Fruit fly (Drosophila melanogaster) whole organism, embryonic: ENCODE measurements around the gene CG7739.
A peak's percentile ranks its signal among the peaks of the same experiment; 100 is the strongest.

Experiments
- BEAF-32 ChIP-seq: fragments of 200-800 bp; sonication (Bioruptor generic); optimal IDR thresholded peaks from 3 replicates; lab custom pipeline; 2017; ENCODE audit warnings: missing biosample characterization, missing genetic modification characterization, mild to moderate bottlenecking, moderate library complexity, missing genetic modification reagents
- CG10565 ChIP-seq: fragments of 200-800 bp; sonication (Bioruptor generic); optimal IDR thresholded peaks from 3 replicates; lab custom pipeline; 2016; ENCODE audit warnings: missing biosample characterization, mild to moderate bottlenecking, missing genetic modification characterization
- CG10979 ChIP-seq: fragments of 200-800 bp; sonication (Bioruptor generic); optimal IDR thresholded peaks from 2 replicates; lab custom pipeline; 2018; ENCODE audit warnings: missing biosample characterization, mild to moderate bottlenecking, missing genetic modification characterization, moderate library complexity
- CG11695 ChIP-seq: fragments of 200-800 bp; sonication (Bioruptor generic); IDR thresholded peaks from 3 replicates; pipeline ENCODE4 v1.3.6; 2022; ENCODE audit warnings: missing biosample characterization, missing genetic modification characterization
- CG1233 ChIP-seq: fragments of 200-800 bp; sonication (Bioruptor generic); optimal IDR thresholded peaks from 4 replicates; lab custom pipeline; 2018; ENCODE audit warnings: missing biosample characterization, mild to moderate bottlenecking, missing genetic modification characterization
- CG15479 ChIP-seq: fragments of 200-800 bp; sonication (Bioruptor generic); optimal IDR thresholded peaks from 3 replicates; lab custom pipeline; 2019; ENCODE audit warnings: missing biosample characterization, mild to moderate bottlenecking, missing genetic modification characterization, moderate library complexity
- CG17361 ChIP-seq: fragments of 200-800 bp; sonication (Bioruptor generic); IDR thresholded peaks from 3 replicates; pipeline ENCODE4 v1.3.6; 2022; ENCODE audit warnings: missing biosample characterization, missing genetic modification characterization
- CG2129 ChIP-seq: fragments of 200-800 bp; sonication (Bioruptor generic); IDR thresholded peaks from 2 replicates; pipeline ENCODE4 v1.3.6; 2022; ENCODE audit warnings: missing biosample characterization, missing genetic modification characterization; ENCODE audit not compliant: partially characterized antibody
- CG31388 ChIP-seq: fragments of 200-800 bp; sonication (Bioruptor generic); optimal IDR thresholded peaks from 2 replicates; lab custom pipeline; 2016; ENCODE audit warnings: missing biosample characterization, missing genetic modification characterization
- CG32532 ChIP-seq: fragments of 200-800 bp; sonication (Bioruptor generic); IDR thresholded peaks from 2 replicates; pipeline ENCODE4 v1.3.6; 2022; ENCODE audit warnings: missing biosample characterization, missing genetic modification characterization
- CG33557 ChIP-seq: fragments of 200-800 bp; sonication (Bioruptor generic); optimal IDR thresholded peaks from 2 replicates; lab custom pipeline; 2019; ENCODE audit warnings: missing biosample characterization, mild to moderate bottlenecking, missing genetic modification characterization, moderate library complexity
- CG3407 ChIP-seq: fragments of 200-800 bp; sonication (Bioruptor generic); optimal IDR thresholded peaks from 2 replicates; lab custom pipeline; 2018; ENCODE audit warnings: missing biosample characterization, mild to moderate bottlenecking, missing genetic modification characterization
- CG7357 ChIP-seq: fragments of 200-800 bp; sonication (Bioruptor generic); IDR thresholded peaks from 3 replicates; pipeline ENCODE4 v1.3.6; 2022; ENCODE audit warnings: missing biosample characterization, missing genetic modification characterization
- CG7786 ChIP-seq: fragments of 200-800 bp; sonication (Bioruptor generic); optimal IDR thresholded peaks from 2 replicates; lab custom pipeline; 2016; ENCODE audit warnings: missing biosample characterization, missing genetic modification characterization
- CG9215 ChIP-seq: fragments of 200-800 bp; sonication (Bioruptor generic); IDR thresholded peaks from 2 replicates; pipeline ENCODE4 v1.3.6; 2022; ENCODE audit warnings: missing biosample characterization, missing genetic modification characterization
- Dref ChIP-seq: fragments of 200-800 bp; sonication (Bioruptor generic); IDR thresholded peaks from 2 replicates; pipeline ENCODE4 v1.3.6; 2022; ENCODE audit warnings: missing biosample characterization, missing genetic modification characterization
- Hr3 ChIP-seq: fragments of 200-800 bp; sonication (Bioruptor generic); optimal IDR thresholded peaks from 3 replicates; lab custom pipeline; 2016; ENCODE audit warnings: missing biosample characterization, missing genetic modification characterization
- MTF-1 ChIP-seq: fragments of 200-800 bp; sonication (Bioruptor generic); optimal IDR thresholded peaks from 2 replicates; lab custom pipeline; 2018; ENCODE audit warnings: missing biosample characterization, mild to moderate bottlenecking, missing genetic modification characterization, borderline replicate concordance
- Neu2 ChIP-seq: fragments of 200-800 bp; sonication (Bioruptor generic); optimal IDR thresholded peaks from 3 replicates; lab custom pipeline; 2016; ENCODE audit warnings: missing biosample characterization, missing genetic modification characterization, borderline replicate concordance
- Nf-YA ChIP-seq: fragments of 200-800 bp; sonication (Bioruptor generic); IDR thresholded peaks from 2 replicates; pipeline ENCODE4 v1.3.6; 2022; ENCODE audit warnings: missing biosample characterization, missing genetic modification characterization
- Sox102F ChIP-seq: fragments of 200-800 bp; sonication (Bioruptor generic); optimal IDR thresholded peaks from 2 replicates; lab custom pipeline; 2018; ENCODE audit warnings: missing biosample characterization, mild to moderate bottlenecking, missing genetic modification characterization, moderate library complexity
- Taf1 ChIP-seq: fragments of 200-800 bp; sonication (Bioruptor generic); IDR thresholded peaks from 2 replicates; pipeline ENCODE4 v1.3.6; 2022; ENCODE audit warnings: missing biosample characterization, missing genetic modification characterization
- Xbp1 ChIP-seq: fragments of 200-800 bp; sonication (Bioruptor generic); optimal IDR thresholded peaks from 3 replicates; lab custom pipeline; 2016; ENCODE audit warnings: missing biosample characterization, mild to moderate bottlenecking, missing genetic modification characterization
- ara ChIP-seq: fragments of 200-800 bp; sonication (Bioruptor generic); IDR thresholded peaks from 2 replicates; pipeline ENCODE4 v1.3.6; 2022; ENCODE audit warnings: missing biosample characterization, missing genetic modification characterization
- bsh ChIP-seq, 2 experiments: fragments of 200-800 bp; sonication (Bioruptor generic); optimal IDR thresholded peaks; 2 replicates each; lab custom pipeline; 2017 to 2018; ENCODE audit warnings: mild to moderate bottlenecking in 2 of 2, missing biosample characterization in 2 of 2, missing genetic modification characterization in 2 of 2, moderate library complexity in 1 of 2
- chn ChIP-seq: fragments of 200-800 bp; sonication (Bioruptor generic); optimal IDR thresholded peaks from 2 replicates; lab custom pipeline; 2016; ENCODE audit warnings: missing biosample characterization, missing genetic modification characterization
- crc ChIP-seq: fragments of 200-800 bp; sonication (Bioruptor generic); optimal IDR thresholded peaks from 2 replicates; lab custom pipeline; 2016; ENCODE audit warnings: missing biosample characterization, missing genetic modification characterization
- croc ChIP-seq: fragments of 200-800 bp; sonication (Bioruptor generic); conservative IDR thresholded peaks from 3 replicates; pipeline ENCODE4 v1.3.6; 2022; ENCODE audit warnings: missing biosample characterization, missing genetic modification characterization
- dan ChIP-seq: fragments of 200-800 bp; sonication (Bioruptor generic); IDR thresholded peaks from 2 replicates; pipeline ENCODE4 v1.3.6; 2022; ENCODE audit warnings: missing biosample characterization, missing genetic modification characterization
- en ChIP-seq: fragments of 200-800 bp; sonication (Bioruptor generic); optimal IDR thresholded peaks from 2 replicates; lab custom pipeline; 2016; ENCODE audit warnings: missing biosample characterization, missing genetic modification characterization
- esg ChIP-seq: fragments of 200-800 bp; sonication (Bioruptor generic); conservative IDR thresholded peaks from 2 replicates; pipeline ENCODE4 v1.3.6; 2022; ENCODE audit warnings: missing biosample characterization, missing genetic modification characterization
- ewg ChIP-seq: fragments of 200-800 bp; sonication (Bioruptor generic); optimal IDR thresholded peaks from 3 replicates; lab custom pipeline; 2017; ENCODE audit warnings: mild to moderate bottlenecking, missing biosample characterization, missing genetic modification reagents, missing genetic modification characterization
- fd102C ChIP-seq: fragments of 200-800 bp; sonication (Bioruptor generic); optimal IDR thresholded peaks from 2 replicates; lab custom pipeline; 2018; ENCODE audit warnings: missing biosample characterization, mild to moderate bottlenecking, missing genetic modification characterization, moderate library complexity
- ftz-f1 ChIP-seq: fragments of 200-800 bp; sonication (Bioruptor generic); optimal IDR thresholded peaks from 2 replicates; lab custom pipeline; 2016; ENCODE audit warnings: missing biosample characterization, missing genetic modification characterization
- hb ChIP-seq: fragments of 200-800 bp; sonication (Bioruptor generic); IDR thresholded peaks from 3 replicates; pipeline ENCODE4 v1.3.6; 2022; ENCODE audit warnings: missing biosample characterization, missing genetic modification characterization; ENCODE audit not compliant: partially characterized antibody
- knrl ChIP-seq: fragments of 200-800 bp; sonication (Bioruptor generic); IDR thresholded peaks from 3 replicates; pipeline ENCODE4 v1.3.6; 2022; ENCODE audit warnings: missing biosample characterization, missing genetic modification characterization; ENCODE audit not compliant: partially characterized antibody
- nau ChIP-seq: fragments of 200-800 bp; sonication (Bioruptor generic); optimal IDR thresholded peaks from 3 replicates; lab custom pipeline; 2017; ENCODE audit warnings: missing biosample characterization, mild to moderate bottlenecking, missing genetic modification characterization, missing genetic modification reagents
- odd ChIP-seq: fragments of 200-800 bp; sonication (Bioruptor generic); optimal IDR thresholded peaks from 2 replicates; lab custom pipeline; 2017; ENCODE audit warnings: missing biosample characterization, mild to moderate bottlenecking, missing genetic modification characterization
- org-1 ChIP-seq: fragments of 200-800 bp; sonication (Bioruptor generic); optimal IDR thresholded peaks from 2 replicates; lab custom pipeline; 2017; ENCODE audit warnings: missing biosample characterization, missing genetic modification characterization
- pho ChIP-seq: fragments of 200-800 bp; sonication (Bioruptor generic); optimal IDR thresholded peaks from 2 replicates; lab custom pipeline; 2016; ENCODE audit warnings: missing biosample characterization, missing genetic modification characterization
- pros ChIP-seq: fragments of 200-800 bp; sonication (Bioruptor generic); optimal IDR thresholded peaks from 3 replicates; lab custom pipeline; 2019; ENCODE audit warnings: missing biosample characterization, mild to moderate bottlenecking, missing genetic modification characterization, moderate library complexity
- row ChIP-seq: fragments of 200-800 bp; sonication (Bioruptor generic); IDR thresholded peaks from 3 replicates; pipeline ENCODE4 v1.3.6; 2022; ENCODE audit warnings: missing biosample characterization, missing genetic modification characterization
- sc ChIP-seq, 3 experiments: fragments of >200 bp in 2 of 3; fragments of 200-800 bp in 1 of 3; sonication (Bioruptor generic) in 1 of 3; optimal IDR thresholded peaks; 2 replicates in 2 of 3; 3 replicates in 1 of 3; lab custom pipeline; 2017; ENCODE audit warnings: mild to moderate bottlenecking in 1 of 3, missing biosample characterization in 1 of 3, missing genetic modification characterization in 1 of 3, missing genetic modification reagents in 1 of 3
- shn ChIP-seq: fragments of 200-800 bp; sonication (Bioruptor generic); optimal IDR thresholded peaks from 3 replicates; lab custom pipeline; 2016; ENCODE audit warnings: missing biosample characterization, missing genetic modification characterization
- sima ChIP-seq: fragments of 200-800 bp; sonication (Bioruptor generic); optimal IDR thresholded peaks from 2 replicates; lab custom pipeline; 2016; ENCODE audit warnings: missing biosample characterization, missing genetic modification characterization
- sisA ChIP-seq: fragments of 200-800 bp; sonication (Bioruptor generic); IDR thresholded peaks from 2 replicates; pipeline ENCODE4 v1.3.6; 2022; ENCODE audit warnings: missing biosample characterization, missing genetic modification characterization
- sqz ChIP-seq: fragments of 200-800 bp; sonication (Bioruptor generic); optimal IDR thresholded peaks from 3 replicates; lab custom pipeline; 2018; ENCODE audit warnings: missing biosample characterization, mild to moderate bottlenecking, missing genetic modification characterization
- tap ChIP-seq: fragments of 200-800 bp; optimal IDR thresholded peaks from 3 replicates; lab custom pipeline; 2019; ENCODE audit warnings: missing biosample characterization, mild to moderate bottlenecking, missing genetic modification characterization, moderate library complexity
- tin ChIP-seq: fragments of 200-800 bp; sonication (Bioruptor generic); optimal IDR thresholded peaks from 3 replicates; lab custom pipeline; 2016; ENCODE audit warnings: missing biosample characterization, missing genetic modification characterization
- usp ChIP-seq: fragments of >200 bp; optimal IDR thresholded peaks from 2 replicates; lab custom pipeline; 2017; ENCODE audit warnings: missing biosample characterization, missing genetic modification characterization

Gene CG7739

dm6 chr3L:15553993-15554644 is 8.7 kb downstream of the CG7739 start, which contains the start of gene AGO2 (continued):
- peak; percentile 47 for TF ChIP-seq Neu2 (GFP tag; lab: Kevin White, UChicago)
- no peak for TF ChIP-seq croc (GFP tag; lab: Robert Waterston, UW)
- TF ChIP-seq chn (GFP tag; lab: Kevin White, UChicago), result no peak
- TF ChIP-seq Xbp1 (GFP tag; lab: Kevin White, UChicago), result no peak
- peak; percentile 10 for TF ChIP-seq pho (GFP tag; lab: Kevin White, UChicago)
- no peak for TF ChIP-seq CG11695 (GFP tag; lab: Robert Waterston, UW)
- TF ChIP-seq row (GFP tag; lab: Robert Waterston, UW), result peak; percentile 31; the same call in 1 of the 3 replicates
- no peak for TF ChIP-seq en (GFP tag; lab: Kevin White, UChicago)
- no peak for TF ChIP-seq CG9215 (GFP tag; lab: Robert Waterston, UW)
- peak; percentile 93 for TF ChIP-seq Dref (GFP tag; lab: Robert Waterston, UW)
- TF ChIP-seq ftz-f1 (GFP tag; lab: Kevin White, UChicago), result no peak
- no peak for TF ChIP-seq pros
- no peak for TF ChIP-seq fd102C
- no peak for TF ChIP-seq Sox102F (GFP tag; lab: Kevin White, UChicago)
- no peak for TF ChIP-seq CG15479 (GFP tag; lab: Kevin White, UChicago)
- TF ChIP-seq dan, result no peak
- TF ChIP-seq BEAF-32 (GFP tag; lab: Kevin White, UChicago), result peak; percentile 69
- TF ChIP-seq CG7357 (GFP tag; lab: Robert Waterston, UW), result no peak
- TF ChIP-seq sisA (GFP tag; lab: Robert Waterston, UW), result no peak
- TF ChIP-seq org-1 (GFP tag; lab: Kevin White, UChicago), result no peak
- TF ChIP-seq CG3407, result no peak
- peak; percentile 32; the same call in 1 of the 3 replicates for TF ChIP-seq CG17361 (GFP tag; lab: Robert Waterston, UW)
- TF ChIP-seq CG33557, result no peak
- no peak for TF ChIP-seq Hr3 (GFP tag; lab: Kevin White, UChicago)
- no peak for TF ChIP-seq sima
- no peak for TF ChIP-seq sqz (GFP tag; lab: Kevin White, UChicago)
- no peak for TF ChIP-seq bsh (GFP tag; optimal IDR thresholded peaks at IDR 0.05; lab: Kevin White, UChicago)
- no peak for TF ChIP-seq CG1233
- TF ChIP-seq sc (optimal IDR thresholded peaks at IDR 0.05; lab: Kevin White, UChicago), result no peak
- no peak for TF ChIP-seq sc (GFP tag; optimal IDR thresholded peaks at IDR 0.05; lab: Kevin White, UChicago)
- no peak for TF ChIP-seq ara (GFP tag; lab: Robert Waterston, UW)
- TF ChIP-seq CG10979 (tag; lab: Kevin White, UChicago), result peak; percentile 12
- TF ChIP-seq hb (GFP tag; lab: Robert Waterston, UW), result peak; percentile 68; the same call in 2 of the 3 replicates
- TF ChIP-seq MTF-1 (GFP tag; lab: Kevin White, UChicago), result no peak
- no peak for TF ChIP-seq CG7786
- TF ChIP-seq knrl (GFP tag; lab: Robert Waterston, UW), result peak; percentile 52; the same call in 2 of the 3 replicates
- no peak for TF ChIP-seq crc (GFP tag; lab: Kevin White, UChicago)
- no peak for TF ChIP-seq CG2129 (GFP tag; lab: Robert Waterston, UW)
- no peak for TF ChIP-seq Taf1
- TF ChIP-seq Nf-YA, result no peak
- no peak for TF ChIP-seq tap (tag; lab: Kevin White, UChicago)
- TF ChIP-seq shn (GFP tag; lab: Kevin White, UChicago), result peak; percentile 1
- peak; percentile 4 for TF ChIP-seq tin
- no peak for TF ChIP-seq CG10565 (GFP tag; lab: Kevin White, UChicago)
- TF ChIP-seq CG32532 (GFP tag; lab: Robert Waterston, UW), result no peak
- no peak for TF ChIP-seq usp (GFP tag; lab: Kevin White, UChicago)
- no peak for TF ChIP-seq esg (GFP tag; lab: Robert Waterston, UW)
- peak; percentile 20 for TF ChIP-seq odd (GFP tag; lab: Kevin White, UChicago)
- TF ChIP-seq ewg (GFP tag; lab: Kevin White, UChicago), result no peak
- no peak for TF ChIP-seq CG31388 (GFP tag; lab: Kevin White, UChicago)
- peak; percentile 46 for TF ChIP-seq nau (GFP tag; lab: Kevin White, UChicago)
